Fruit fly (Drosophila melanogaster): ENCODE data around the gene CREG.

The CREG gene

dm6 chr3R:17386168-17386819 lies 8.1 kb downstream of the CREG start (continued):
- no peak for TF ChIP-seq luna (GFP tag; optimal IDR thresholded peaks at IDR 0.05)
- no peak for TF ChIP-seq CG3065 (GFP tag; optimal IDR thresholded peaks at IDR 0.05)
- no peak for TF ChIP-seq hkb (optimal IDR thresholded peaks at IDR 0.05)
- peak; percentile 86 for TF ChIP-seq hkb (GFP tag; IDR thresholded peaks at IDR 0.05)
- peak; percentile 33 for TF ChIP-seq CG13123 (GFP tag; optimal IDR thresholded peaks at IDR 0.05)
- TF ChIP-seq ind (GFP tag; optimal IDR thresholded peaks at IDR 0.05), result peak; percentile 64
- TF ChIP-seq CG17186 (GFP tag; optimal IDR thresholded peaks at IDR 0.05), result peak; percentile 22
- no peak for TF ChIP-seq gfzf (GFP tag; optimal IDR thresholded peaks at IDR 0.05)
- peak; percentile 64 for TF ChIP-seq CG17385 (GFP tag; optimal IDR thresholded peaks at IDR 0.05)
- TF ChIP-seq zen2 (GFP tag; IDR thresholded peaks at IDR 0.05; ENCODE audit: partially characterized antibody), result no peak
- no peak for TF ChIP-seq Ets97D (GFP tag; optimal IDR thresholded peaks at IDR 0.05)
- no peak for TF ChIP-seq CG31388 (GFP tag; optimal IDR thresholded peaks at IDR 0.05)
- TF ChIP-seq sug (tag; optimal IDR thresholded peaks at IDR 0.05), result peak; percentile 11
- 0 out of 2 replicates have a peak, but pooled peaks have one; percentile 24 for TF ChIP-seq dimm (GFP tag; IDR thresholded peaks at IDR 0.05)
- TF ChIP-seq psq (GFP tag; optimal IDR thresholded peaks at IDR 0.05), result no peak
- TF ChIP-seq nmo (GFP tag; optimal IDR thresholded peaks at IDR 0.05), result peak; percentile 74
- peak; percentile 71 for TF ChIP-seq CG2875 (GFP tag; optimal IDR thresholded peaks at IDR 0.05)
- peak; percentile 63 for TF ChIP-seq Ada2b (GFP tag; IDR thresholded peaks at IDR 0.05)
- TF ChIP-seq trem (tag; optimal IDR thresholded peaks at IDR 0.05), result peak; percentile 65
- peak; percentile 53 for TF ChIP-seq CG10654 (GFP tag; optimal IDR thresholded peaks at IDR 0.05)
- no peak for TF ChIP-seq zf30C (GFP tag; optimal IDR thresholded peaks at IDR 0.05)
- TF ChIP-seq maf-S (GFP tag; optimal IDR thresholded peaks at IDR 0.05), result peak; percentile 11
- peak; percentile 20 for TF ChIP-seq CG1792 (GFP tag; optimal IDR thresholded peaks at IDR 0.05)
- peak; percentile 85 for TF ChIP-seq dmrt99B (tag; optimal IDR thresholded peaks at IDR 0.05)
- no peak for TF ChIP-seq CG31365 (tag; optimal IDR thresholded peaks at IDR 0.05)
- TF ChIP-seq peb (GFP tag; IDR thresholded peaks at IDR 0.05), result peak; percentile 44; the same call in 1 of the 2 replicates
- peak; percentile 97 for TF ChIP-seq crol (GFP tag; IDR thresholded peaks at IDR 0.05)
- peak; percentile 66; the same call in 3 of the 4 replicates for TF ChIP-seq Gug (GFP tag; IDR thresholded peaks at IDR 0.05)
- peak; percentile 12 for TF ChIP-seq slp2 (GFP tag; optimal IDR thresholded peaks at IDR 0.05)
- TF ChIP-seq CG8765 (GFP tag; IDR thresholded peaks at IDR 0.05), result peak; percentile 43; the same call in 1 of the 2 replicates
- TF ChIP-seq Adf1 (GFP tag; IDR thresholded peaks at IDR 0.05), result no peak
- TF ChIP-seq CkIIα-i1 (GFP tag; IDR thresholded peaks at IDR 0.05), result no peak
- TF ChIP-seq Dbx (GFP tag; IDR thresholded peaks at IDR 0.05), result 0 out of 3 replicates have a peak, but pooled peaks have one; percentile 20
- peak; percentile 47 for TF ChIP-seq CG6654 (GFP tag; optimal IDR thresholded peaks at IDR 0.05)
- TF ChIP-seq CG11504 (tag; optimal IDR thresholded peaks at IDR 0.05), result peak; percentile 85
- TF ChIP-seq CG10209 (GFP tag; optimal IDR thresholded peaks at IDR 0.05), result peak; percentile 44
- TF ChIP-seq PHDP (tag; optimal IDR thresholded peaks at IDR 0.05), result peak; percentile 71
- TF ChIP-seq Opbp (GFP tag; IDR thresholded peaks at IDR 0.05; ENCODE audit: partially characterized antibody), result no peak
- peak; percentile 30 for TF ChIP-seq cwo (GFP tag; optimal IDR thresholded peaks at IDR 0.05)
- no peak for TF ChIP-seq CG6683 (GFP tag; optimal IDR thresholded peaks at IDR 0.05)
- no peak for TF ChIP-seq Trl (optimal IDR thresholded peaks at IDR 0.05)
- peak; percentile 36 for TF ChIP-seq Trl (GFP tag; optimal IDR thresholded peaks at IDR 0.05)
- TF ChIP-seq CG30403 (GFP tag; optimal IDR thresholded peaks at IDR 0.05), result peak; percentile 65
- TF ChIP-seq phol (tag; optimal IDR thresholded peaks at IDR 0.05), result peak; percentile 84
- TF ChIP-seq CG32532 (GFP tag; IDR thresholded peaks at IDR 0.05), result peak; percentile 53
- TF ChIP-seq tll (GFP tag; optimal IDR thresholded peaks at IDR 0.05), result no peak
- peak; percentile 22 for TF ChIP-seq ac (GFP tag; optimal IDR thresholded peaks at IDR 0.05)
- peak; percentile 37; the same call in 1 of the 2 replicates for TF ChIP-seq CG10959 (GFP tag; IDR thresholded peaks at IDR 0.05)
- TF ChIP-seq CG4820 (GFP tag; optimal IDR thresholded peaks at IDR 0.05), result peak; percentile 74
- TF ChIP-seq Max (GFP tag; optimal IDR thresholded peaks at IDR 0.05), result peak; percentile 45
